Fruit fly (Drosophila melanogaster) whole organism, embryonic: ENCODE results near the gene Eip93F.

Experiments
- Atf-2 ChIP-seq: fragments of 200-800 bp; sonication (Bioruptor generic); optimal IDR thresholded peaks from 2 replicates; lab custom pipeline; 2016; ENCODE audit warnings: missing biosample characterization, missing genetic modification characterization
- CG10147 ChIP-seq: fragments of 200-800 bp; sonication (Bioruptor generic); optimal IDR thresholded peaks from 2 replicates; lab custom pipeline; 2019; ENCODE audit warnings: missing biosample characterization, mild to moderate bottlenecking, missing genetic modification characterization, moderate library complexity
- CG10366 ChIP-seq: fragments of 200-800 bp; sonication (Bioruptor generic); IDR thresholded peaks from 2 replicates; pipeline ENCODE4 v1.3.6; 2022; ENCODE audit warnings: missing biosample characterization, missing genetic modification characterization
- CG11093 ChIP-seq: fragments of 200-800 bp; sonication (Bioruptor generic); IDR thresholded peaks from 3 replicates; pipeline ENCODE4 v1.3.6; 2022; ENCODE audit warnings: missing biosample characterization, missing genetic modification characterization
- CG11504 ChIP-seq: fragments of 200-800 bp; sonication (Bioruptor generic); optimal IDR thresholded peaks from 3 replicates; lab custom pipeline; 2019; ENCODE audit warnings: missing biosample characterization, mild to moderate bottlenecking, missing genetic modification characterization, moderate library complexity
- CG12071 ChIP-seq: fragments of 200-800 bp; sonication (Bioruptor generic); optimal IDR thresholded peaks from 3 replicates; lab custom pipeline; 2018; ENCODE audit warnings: missing biosample characterization, mild to moderate bottlenecking, missing genetic modification characterization
- CG12104 ChIP-seq: fragments of 200-800 bp; sonication (Bioruptor generic); optimal IDR thresholded peaks from 3 replicates; lab custom pipeline; 2016; ENCODE audit warnings: missing biosample characterization, missing genetic modification characterization
- CG13424 ChIP-seq: fragments of 200-800 bp; sonication (Bioruptor generic); optimal IDR thresholded peaks from 2 replicates; lab custom pipeline; 2019; ENCODE audit warnings: missing biosample characterization, mild to moderate bottlenecking, missing genetic modification characterization, moderate library complexity
- CG16815 ChIP-seq: fragments of 200-800 bp; sonication (Bioruptor generic); optimal IDR thresholded peaks from 3 replicates; lab custom pipeline; 2017; ENCODE audit warnings: missing biosample characterization, mild to moderate bottlenecking, missing genetic modification characterization
- CG18599 ChIP-seq: fragments of 200-800 bp; sonication (Bioruptor generic); optimal IDR thresholded peaks from 3 replicates; lab custom pipeline; 2017; ENCODE audit warnings: missing biosample characterization, missing genetic modification characterization, mild to moderate bottlenecking, moderate library complexity, missing genetic modification reagents
- CG2120 ChIP-seq: fragments of 200-800 bp; sonication (Bioruptor generic); optimal IDR thresholded peaks from 3 replicates; lab custom pipeline; 2016; ENCODE audit warnings: missing biosample characterization, missing genetic modification characterization
- CG2712 ChIP-seq: fragments of 200-800 bp; optimal IDR thresholded peaks from 3 replicates; lab custom pipeline; 2019; ENCODE audit warnings: missing biosample characterization, mild to moderate bottlenecking, missing genetic modification characterization, moderate library complexity
- CG2889 ChIP-seq: fragments of 200-800 bp; sonication (Bioruptor generic); IDR thresholded peaks from 3 replicates; pipeline ENCODE4 v1.3.6; 2022; ENCODE audit warnings: missing biosample characterization, missing genetic modification characterization
- CG3065 ChIP-seq: fragments of 200-800 bp; sonication (Bioruptor generic); optimal IDR thresholded peaks from 2 replicates; lab custom pipeline; 2016; ENCODE audit warnings: missing biosample characterization, missing genetic modification characterization
- CG3163 ChIP-seq: fragments of 200-800 bp; sonication (Bioruptor generic); optimal IDR thresholded peaks from 3 replicates; lab custom pipeline; 2016; ENCODE audit warnings: missing biosample characterization, missing genetic modification characterization
- CG3726 ChIP-seq: fragments of 200-800 bp; sonication (Bioruptor generic); IDR thresholded peaks from 3 replicates; pipeline ENCODE4, ENCODE4 v1.3.6; 2022; ENCODE audit warnings: missing biosample characterization, missing genetic modification characterization
- CG7839 ChIP-seq: fragments of 200-800 bp; sonication (Bioruptor generic); optimal IDR thresholded peaks from 3 replicates; lab custom pipeline; 2018; ENCODE audit warnings: missing biosample characterization, mild to moderate bottlenecking, missing genetic modification characterization, moderate library complexity
- CG7928 ChIP-seq: fragments of 200-800 bp; sonication (Bioruptor generic); optimal IDR thresholded peaks from 2 replicates; lab custom pipeline; 2017; ENCODE audit warnings: missing biosample characterization, mild to moderate bottlenecking, missing genetic modification characterization
- CG8281 ChIP-seq: fragments of 200-800 bp; sonication (Bioruptor generic); optimal IDR thresholded peaks from 2 replicates; lab custom pipeline; 2018; ENCODE audit warnings: missing biosample characterization, mild to moderate bottlenecking, missing genetic modification characterization, moderate library complexity
- CG9817 ChIP-seq: fragments of 200-800 bp; sonication (Bioruptor generic); optimal IDR thresholded peaks from 2 replicates; lab custom pipeline; 2018; ENCODE audit warnings: missing biosample characterization, mild to moderate bottlenecking, missing genetic modification characterization, moderate library complexity
- Chrac-16 ChIP-seq: fragments of 200-800 bp; sonication (Bioruptor generic); optimal IDR thresholded peaks from 3 replicates; lab custom pipeline; 2016; ENCODE audit warnings: missing biosample characterization, missing genetic modification characterization
- CoRest ChIP-seq: fragments of 200-800 bp; sonication (Bioruptor generic); optimal IDR thresholded peaks from 3 replicates; lab custom pipeline; 2018; ENCODE audit warnings: missing biosample characterization, mild to moderate bottlenecking, missing genetic modification characterization, moderate library complexity
- Drgx ChIP-seq: fragments of 200-800 bp; sonication (Bioruptor generic); IDR thresholded peaks from 2 replicates; pipeline ENCODE4 v1.3.6; 2022; ENCODE audit warnings: missing biosample characterization, missing genetic modification characterization
- Hand ChIP-seq: fragments of 200-800 bp; sonication (Bioruptor generic); optimal IDR thresholded peaks from 2 replicates; lab custom pipeline; 2017; ENCODE audit warnings: mild to moderate bottlenecking, missing biosample characterization, missing genetic modification reagents, missing genetic modification characterization
- NfI ChIP-seq: fragments of 200-800 bp; sonication (Bioruptor generic); optimal IDR thresholded peaks from 3 replicates; lab custom pipeline; 2018; ENCODE audit warnings: missing biosample characterization, mild to moderate bottlenecking, missing genetic modification characterization, moderate library complexity
- Oli ChIP-seq: fragments of 200-800 bp; sonication (Bioruptor generic); optimal IDR thresholded peaks from 2 replicates; lab custom pipeline; 2018; ENCODE audit warnings: missing biosample characterization, mild to moderate bottlenecking, missing genetic modification characterization, moderate library complexity
- Optix ChIP-seq: fragments of 200-800 bp; sonication (Bioruptor generic); IDR thresholded peaks from 3 replicates; pipeline ENCODE4 v1.3.6; 2022; ENCODE audit warnings: missing biosample characterization, missing genetic modification characterization
- Rfx ChIP-seq: fragments of 200-800 bp; sonication (Bioruptor generic); IDR thresholded peaks from 2 replicates; pipeline ENCODE4 v1.3.6; 2022; ENCODE audit warnings: missing biosample characterization, missing genetic modification characterization
- bab2 ChIP-seq: fragments of 200-800 bp; sonication (Bioruptor generic); optimal IDR thresholded peaks from 2 replicates; lab custom pipeline; 2016; ENCODE audit warnings: missing biosample characterization, missing genetic modification characterization
- dmrt99B ChIP-seq: fragments of 200-800 bp; sonication (Bioruptor generic); optimal IDR thresholded peaks from 2 replicates; lab custom pipeline; 2018; ENCODE audit warnings: missing biosample characterization, mild to moderate bottlenecking, missing genetic modification characterization, moderate library complexity
- dysf ChIP-seq: fragments of 200-800 bp; sonication (Bioruptor generic); IDR thresholded peaks from 3 replicates; pipeline ENCODE4 v1.3.6; 2022; ENCODE audit warnings: missing biosample characterization, missing genetic modification characterization
- grau ChIP-seq: fragments of 200-800 bp; optimal IDR thresholded peaks from 3 replicates; lab custom pipeline; 2019; ENCODE audit warnings: missing biosample characterization, mild to moderate bottlenecking, missing genetic modification characterization, moderate library complexity
- gt ChIP-seq: fragments of 200-800 bp; sonication (Bioruptor generic); IDR thresholded peaks from 2 replicates; pipeline ENCODE4 v1.3.6; 2022; ENCODE audit warnings: missing biosample characterization, missing genetic modification characterization
- hbn ChIP-seq: fragments of 200-800 bp; sonication (Bioruptor generic); IDR thresholded peaks from 2 replicates; pipeline ENCODE4 v1.3.6; 2022; ENCODE audit warnings: missing biosample characterization, missing genetic modification characterization; ENCODE audit not compliant: partially characterized antibody
- kni ChIP-seq: fragments of 200-800 bp; sonication (Bioruptor generic); optimal IDR thresholded peaks from 3 replicates; lab custom pipeline; 2017; ENCODE audit warnings: mild to moderate bottlenecking, missing biosample characterization, missing genetic modification reagents, missing genetic modification characterization
- lbe ChIP-seq: fragments of 200-800 bp; sonication (Bioruptor generic); optimal IDR thresholded peaks from 2 replicates; lab custom pipeline; 2016; ENCODE audit warnings: missing biosample characterization, mild to moderate bottlenecking, missing genetic modification characterization
- nmo ChIP-seq: fragments of 200-800 bp; sonication (Bioruptor generic); optimal IDR thresholded peaks from 2 replicates; lab custom pipeline; 2018; ENCODE audit warnings: missing biosample characterization, mild to moderate bottlenecking, missing genetic modification characterization, moderate library complexity
- nom ChIP-seq: fragments of 200-800 bp; sonication (Bioruptor generic); optimal IDR thresholded peaks from 2 replicates; lab custom pipeline; 2017; ENCODE audit warnings: missing biosample characterization, missing genetic modification characterization, mild to moderate bottlenecking, moderate library complexity, missing genetic modification reagents
- odd ChIP-seq: fragments of 200-800 bp; sonication (Bioruptor generic); optimal IDR thresholded peaks from 2 replicates; lab custom pipeline; 2017; ENCODE audit warnings: missing biosample characterization, mild to moderate bottlenecking, missing genetic modification characterization
- prd ChIP-seq, 3 experiments: fragments of >200 bp in 2 of 3; fragments of 200-800 bp in 1 of 3; sonication (Bioruptor generic) in 1 of 3; optimal IDR thresholded peaks in 2 of 3; IDR thresholded peaks in 1 of 3; 2 replicates in 2 of 3; 3 replicates in 1 of 3; pipeline versions ENCODE4 v1.3.6 to Lab custom; 2017 to 2022; ENCODE audit warnings: missing biosample characterization in 1 of 3, missing genetic modification characterization in 1 of 3
- row ChIP-seq: fragments of 200-800 bp; sonication (Bioruptor generic); IDR thresholded peaks from 3 replicates; pipeline ENCODE4 v1.3.6; 2022; ENCODE audit warnings: missing biosample characterization, missing genetic modification characterization
- sc ChIP-seq, 3 experiments: fragments of >200 bp in 2 of 3; fragments of 200-800 bp in 1 of 3; sonication (Bioruptor generic) in 1 of 3; optimal IDR thresholded peaks; 2 replicates in 2 of 3; 3 replicates in 1 of 3; lab custom pipeline; 2017; ENCODE audit warnings: mild to moderate bottlenecking in 1 of 3, missing biosample characterization in 1 of 3, missing genetic modification characterization in 1 of 3, missing genetic modification reagents in 1 of 3
- sens ChIP-seq: fragments of 200-800 bp; sonication (Bioruptor generic); peaks from one replicate; lab custom pipeline; 2016; ENCODE audit warnings: missing biosample characterization, missing genetic modification characterization
- sisA ChIP-seq: fragments of 200-800 bp; sonication (Bioruptor generic); IDR thresholded peaks from 2 replicates; pipeline ENCODE4 v1.3.6; 2022; ENCODE audit warnings: missing biosample characterization, missing genetic modification characterization
- slou ChIP-seq: fragments of 200-800 bp; sonication (Bioruptor generic); optimal IDR thresholded peaks from 3 replicates; lab custom pipeline; 2016; ENCODE audit warnings: missing biosample characterization, missing genetic modification characterization
- ssp ChIP-seq: fragments of 200-800 bp; sonication (Bioruptor generic); IDR thresholded peaks from 2 replicates; pipeline ENCODE4 v1.3.6; 2022; ENCODE audit warnings: missing biosample characterization, missing genetic modification characterization
- tio ChIP-seq: fragments of 200-800 bp; sonication (Bioruptor generic); optimal IDR thresholded peaks from 2 replicates; lab custom pipeline; 2017; ENCODE audit warnings: missing biosample characterization, missing genetic modification characterization, inconsistent platforms
- usp ChIP-seq: fragments of >200 bp; optimal IDR thresholded peaks from 2 replicates; lab custom pipeline; 2017; ENCODE audit warnings: missing biosample characterization, missing genetic modification characterization

Gene Eip93F

dm6 chr3R:21940884-21941390 lies 8.0 kb upstream of the Eip93F start:
- no peak for TF ChIP-seq dmrt99B (tag; lab: Kevin White, UChicago)
- no peak for TF ChIP-seq CG11093
- TF ChIP-seq CG3163 (GFP tag; lab: Kevin White, UChicago), result no peak
- TF ChIP-seq CG3065, result no peak
- TF ChIP-seq CG3726 (GFP tag; lab: Robert Waterston, UW), result no peak
- TF ChIP-seq CG12071 (GFP tag; lab: Kevin White, UChicago), result no peak
- no peak for TF ChIP-seq Atf-2
- no peak for TF ChIP-seq hbn (GFP tag; lab: Robert Waterston, UW)
- no peak for TF ChIP-seq prd (optimal IDR thresholded peaks at IDR 0.05; lab: Kevin White, UChicago)
- no peak for TF ChIP-seq prd (GFP tag; IDR thresholded peaks at IDR 0.05; lab: Robert Waterston, UW)
- TF ChIP-seq slou (GFP tag; lab: Kevin White, UChicago), result no peak
- TF ChIP-seq CG2889 (GFP tag; lab: Robert Waterston, UW), result no peak
- no peak for TF ChIP-seq gt (GFP tag; lab: Robert Waterston, UW)
- TF ChIP-seq CG9817, result no peak
- TF ChIP-seq usp (GFP tag; lab: Kevin White, UChicago), result no peak
- no peak for TF ChIP-seq Hand (GFP tag; lab: Kevin White, UChicago)
- peak; percentile 28 for TF ChIP-seq kni
- TF ChIP-seq CG8281 (tag; lab: Kevin White, UChicago), result peak; percentile 98

dm6 chr3R:21941426-21941924 lies 7.4 kb upstream of the Eip93F start:
- TF ChIP-seq nom (GFP tag; lab: Kevin White, UChicago) (peak; percentile 95), dysf (GFP tag; lab: Robert Waterston, UW) (peak; percentile 41; the same call in 1 of the 3 replicates), Chrac-16 (GFP tag; lab: Kevin White, UChicago) (peak; percentile 15), NfI (GFP tag; lab: Kevin White, UChicago) (peak; percentile 23), Oli (tag; lab: Kevin White, UChicago) (peak; percentile 14), CG10147 (peak; percentile 12), CG7839 (tag; lab: Kevin White, UChicago) (peak; percentile 41), grau (tag; lab: Kevin White, UChicago) (peak; percentile 65), CG2120 (peak; percentile 56), CG18599 (GFP tag; lab: Kevin White, UChicago) (peak; percentile 10), CG2712 (peak; percentile 12), row (GFP tag; lab: Robert Waterston, UW) (peak; percentile 27; the same call in 1 of the 3 replicates), Drgx (GFP tag; lab: Robert Waterston, UW) (peak; percentile 70; the same call in 1 of the 2 replicates), lbe (GFP tag; lab: Kevin White, UChicago) (peak; percentile 7), CG16815 (GFP tag; lab: Kevin White, UChicago) (peak; percentile 9), sisA (GFP tag; lab: Robert Waterston, UW) (0 out of 2 replicates have a peak, but pooled peaks have one; percentile 12), CG11504 (tag; lab: Kevin White, UChicago) (peak; percentile 57), odd (GFP tag; lab: Kevin White, UChicago) (no peak), CG10366 (GFP tag; lab: Robert Waterston, UW) (peak; percentile 8; the same call in 1 of the 2 replicates), tio (peak; percentile 33), sc (optimal IDR thresholded peaks at IDR 0.05; lab: Kevin White, UChicago) (no peak), sc (GFP tag; optimal IDR thresholded peaks at IDR 0.05; lab: Kevin White, UChicago) (no peak), bab2 (GFP tag; lab: Kevin White, UChicago) (no peak), CG13424 (tag; lab: Kevin White, UChicago) (peak; percentile 7), ssp (GFP tag; lab: Robert Waterston, UW) (no peak), CoRest (peak; percentile 19), CG7928 (no peak), dmrt99B (tag; lab: Kevin White, UChicago) (peak; percentile 16), Optix (no peak), Rfx (GFP tag; lab: Robert Waterston, UW) (no peak), CG12104 (GFP tag; lab: Kevin White, UChicago) (peak; percentile 2), nmo (GFP tag; lab: Kevin White, UChicago) (peak; percentile 46), sens (GFP tag; lab: Kevin White, UChicago) (peak; percentile 83)
